Worm (Caenorhabditis elegans) whole organism, late embryonic: ENCODE results near the gene pacs-1.

Source experiments
- ama-1 ChIP-seq: fragments of 150-350 bp; optimal IDR thresholded peaks from 2 replicates; lab custom pipeline; 2014
- ceh-34 ChIP-seq: sonication (generic microtip); optimal IDR thresholded peaks from 2 replicates; lab custom pipeline; 2016; ENCODE audit warnings: mild to moderate bottlenecking, missing genetic modification characterization, missing compliant biosample characterization
- dve-1 ChIP-seq: sonication (generic microtip); optimal IDR thresholded peaks from 2 replicates; lab custom pipeline; 2017; ENCODE audit warnings: antibody characterized with exemption, mild to moderate bottlenecking, missing genetic modification characterization, missing compliant biosample characterization
- elt-2 ChIP-seq: sonication (generic microtip); optimal IDR thresholded peaks from 2 replicates; lab custom pipeline; 2016; ENCODE audit warnings: missing genetic modification reagents, missing genetic modification characterization, missing compliant biosample characterization
- elt-4 ChIP-seq: sonication (generic microtip); optimal IDR thresholded peaks from 2 replicates; lab custom pipeline; 2016; ENCODE audit warnings: missing genetic modification characterization, missing compliant biosample characterization
- ets-4 ChIP-seq: sonication (generic microtip); optimal IDR thresholded peaks from 2 replicates; lab custom pipeline; 2016; ENCODE audit warnings: missing genetic modification characterization, missing compliant biosample characterization
- odd-2 ChIP-seq: sonication (generic microtip); optimal IDR thresholded peaks from 2 replicates; lab custom pipeline; 2017; ENCODE audit warnings: antibody characterized with exemption, mild to moderate bottlenecking, missing genetic modification characterization, missing compliant biosample characterization
- pag-3 ChIP-seq: sonication (generic microtip); optimal IDR thresholded peaks from 2 replicates; lab custom pipeline; 2016; ENCODE audit warnings: missing compliant biosample characterization, missing genetic modification characterization, borderline replicate concordance
- pat-9 ChIP-seq: fragments of 200-800 bp; sonication (Bioruptor generic); optimal IDR thresholded peaks from 2 replicates; lab custom pipeline; 2018; ENCODE audit warnings: mild to moderate bottlenecking, missing genetic modification characterization, moderate library complexity, missing compliant biosample characterization
- pha-4 ChIP-seq: fragments of 150-350 bp; optimal IDR thresholded peaks from 2 replicates; lab custom pipeline; 2018; ENCODE audit warnings: missing biosample characterization, missing genetic modification reagents, missing genetic modification characterization
- pqm-1 ChIP-seq: sonication (generic microtip); optimal IDR thresholded peaks from 2 replicates; lab custom pipeline; 2016; ENCODE audit warnings: missing genetic modification characterization, missing compliant biosample characterization

DNA sequence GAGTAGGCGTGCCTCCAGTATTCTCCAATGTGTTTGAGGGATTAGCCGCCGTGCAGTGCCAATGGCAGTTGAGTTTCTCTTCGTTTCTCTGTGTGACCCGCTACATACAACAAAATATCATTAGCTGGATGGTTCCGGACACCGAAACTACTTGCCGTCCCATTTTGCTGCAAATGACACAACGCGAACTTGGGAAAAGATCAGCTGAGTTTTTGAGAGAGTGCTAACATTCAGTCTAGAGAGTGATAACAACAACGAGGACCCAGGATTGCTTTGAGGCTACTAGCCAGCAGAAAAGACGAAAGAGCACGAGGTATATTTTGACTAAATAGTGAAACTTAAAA, 2.3 kb upstream of the pacs-1 start:
- TF ChIP-seq ama-1 (lab: Kevin White, UChicago) (no peak), pqm-1 (tag; lab: Kevin White, UChicago) (no peak), ceh-34 (tag; lab: Kevin White, UChicago) (no peak), pha-4 (tag; lab: Kevin White, UChicago) (no peak), dve-1 (tag; lab: Kevin White, UChicago) (no peak), elt-2 (tag; lab: Kevin White, UChicago) (no peak), pat-9 (no peak), ets-4 (tag; lab: Kevin White, UChicago) (no peak), elt-4 (no peak), odd-2 (tag; lab: Kevin White, UChicago) (no peak), pag-3 (tag; lab: Kevin White, UChicago) (no peak)
